Fruit fly (Drosophila melanogaster) whole organism, embryonic: ENCODE measurements around the gene CG4278.

Experiments
- ATbp ChIP-seq: fragments of 200-800 bp; sonication (Bioruptor generic); optimal IDR thresholded peaks from 2 replicates; lab custom pipeline; 2017; ENCODE audit warnings: missing biosample characterization, mild to moderate bottlenecking, missing genetic modification characterization, missing genetic modification reagents
- Abd-B ChIP-seq: fragments of 200-800 bp; sonication (Bioruptor generic); optimal IDR thresholded peaks from 2 replicates; lab custom pipeline; 2018; ENCODE audit warnings: missing biosample characterization, mild to moderate bottlenecking, missing genetic modification characterization, moderate library complexity
- Aef1 ChIP-seq: fragments of 200-800 bp; sonication (Bioruptor generic); IDR thresholded peaks from 3 replicates; pipeline ENCODE4 v1.3.6; 2022; ENCODE audit warnings: missing biosample characterization, missing genetic modification characterization
- Asciz ChIP-seq: fragments of 200-800 bp; sonication (Bioruptor generic); optimal IDR thresholded peaks from 2 replicates; lab custom pipeline; 2017; ENCODE audit warnings: missing biosample characterization, mild to moderate bottlenecking, missing genetic modification characterization, missing genetic modification reagents
- CG13775 ChIP-seq: fragments of 200-800 bp; sonication (Bioruptor generic); optimal IDR thresholded peaks from 3 replicates; lab custom pipeline; 2017; ENCODE audit warnings: missing biosample characterization, mild to moderate bottlenecking, missing genetic modification characterization
- CG13894 ChIP-seq: fragments of 200-800 bp; sonication (Bioruptor generic); optimal IDR thresholded peaks from 3 replicates; lab custom pipeline; 2018; ENCODE audit warnings: missing biosample characterization, mild to moderate bottlenecking, missing genetic modification characterization, moderate library complexity
- CG17802 ChIP-seq: fragments of 200-800 bp; sonication (Bioruptor generic); optimal IDR thresholded peaks from 2 replicates; lab custom pipeline; 2018; ENCODE audit warnings: missing biosample characterization, mild to moderate bottlenecking, missing genetic modification characterization, moderate library complexity
- CG30020 ChIP-seq: fragments of 200-800 bp; optimal IDR thresholded peaks from 2 replicates; lab custom pipeline; 2019; ENCODE audit warnings: missing biosample characterization, mild to moderate bottlenecking, missing genetic modification characterization, moderate library complexity
- CG4424 ChIP-seq: fragments of 200-800 bp; sonication (Bioruptor generic); optimal IDR thresholded peaks from 3 replicates; lab custom pipeline; 2016; ENCODE audit warnings: missing biosample characterization, missing genetic modification characterization
- CG4730 ChIP-seq: fragments of 200-800 bp; sonication (Bioruptor generic); IDR thresholded peaks from 2 replicates; pipeline ENCODE4 v1.3.6; 2022; ENCODE audit warnings: missing biosample characterization, missing genetic modification characterization
- CG4854 ChIP-seq: fragments of 200-800 bp; sonication (Bioruptor generic); optimal IDR thresholded peaks from 2 replicates; lab custom pipeline; 2016; ENCODE audit warnings: missing biosample characterization, missing genetic modification characterization, inconsistent platforms
- CG6813 ChIP-seq: fragments of 200-800 bp; sonication (Bioruptor generic); optimal IDR thresholded peaks from 2 replicates; lab custom pipeline; 2017; ENCODE audit warnings: missing biosample characterization, missing genetic modification characterization, mild to moderate bottlenecking, moderate library complexity, missing genetic modification reagents
- CG6854 ChIP-seq: fragments of 200-800 bp; sonication (Bioruptor generic); optimal IDR thresholded peaks from 3 replicates; lab custom pipeline; 2017; ENCODE audit warnings: missing biosample characterization, mild to moderate bottlenecking, missing genetic modification characterization
- CG7372 ChIP-seq: fragments of 200-800 bp; sonication (Bioruptor generic); IDR thresholded peaks from 2 replicates; pipeline ENCODE4 v1.3.6; 2022; ENCODE audit warnings: missing biosample characterization, missing genetic modification characterization
- CG9817 ChIP-seq: fragments of 200-800 bp; sonication (Bioruptor generic); optimal IDR thresholded peaks from 2 replicates; lab custom pipeline; 2018; ENCODE audit warnings: missing biosample characterization, mild to moderate bottlenecking, missing genetic modification characterization, moderate library complexity
- CTCF ChIP-seq: fragments of 200-800 bp; sonication (Bioruptor generic); optimal IDR thresholded peaks from 2 replicates; lab custom pipeline; 2017; ENCODE audit warnings: missing biosample characterization, mild to moderate bottlenecking, missing genetic modification characterization, moderate library complexity
- Deaf1 ChIP-seq: fragments of 200-800 bp; optimal IDR thresholded peaks from 3 replicates; lab custom pipeline; 2019; ENCODE audit warnings: missing biosample characterization, mild to moderate bottlenecking, missing genetic modification characterization, moderate library complexity
- HLH3B ChIP-seq: fragments of 200-800 bp; sonication (Bioruptor generic); IDR thresholded peaks from 2 replicates; pipeline ENCODE4 v1.3.6; 2022; ENCODE audit warnings: missing biosample characterization, missing genetic modification characterization
- HLH54F ChIP-seq: fragments of 200-800 bp; sonication (Bioruptor generic); optimal IDR thresholded peaks from 3 replicates; lab custom pipeline; 2016; ENCODE audit warnings: missing biosample characterization, missing genetic modification characterization
- HmgZ ChIP-seq: fragments of 200-800 bp; sonication (Bioruptor generic); optimal IDR thresholded peaks from 2 replicates; lab custom pipeline; 2018; ENCODE audit warnings: missing biosample characterization, mild to moderate bottlenecking, missing genetic modification characterization
- Hr39 ChIP-seq: fragments of >200 bp; optimal IDR thresholded peaks from 2 replicates; lab custom pipeline; 2017
- Lhr ChIP-seq: fragments of 200-800 bp; sonication (Bioruptor generic); optimal IDR thresholded peaks from 3 replicates; lab custom pipeline; 2017; ENCODE audit warnings: mild to moderate bottlenecking, missing biosample characterization, missing genetic modification reagents, missing genetic modification characterization
- Mad ChIP-seq: fragments of 200-800 bp; sonication (Bioruptor generic); optimal IDR thresholded peaks from 2 replicates; lab custom pipeline; 2016; ENCODE audit warnings: missing biosample characterization, missing genetic modification characterization
- Max ChIP-seq: fragments of 200-800 bp; sonication (Bioruptor generic); optimal IDR thresholded peaks from 2 replicates; lab custom pipeline; 2016; ENCODE audit warnings: missing biosample characterization, mild to moderate bottlenecking, missing genetic modification characterization
- NK7.1 ChIP-seq: fragments of 200-800 bp; sonication (Bioruptor generic); optimal IDR thresholded peaks from 3 replicates; lab custom pipeline; 2016; ENCODE audit warnings: missing biosample characterization, missing genetic modification characterization
- Rx ChIP-seq: fragments of 200-800 bp; sonication (Bioruptor generic); IDR thresholded peaks from 2 replicates; pipeline ENCODE4 v1.3.6; 2022; ENCODE audit warnings: missing biosample characterization, missing genetic modification characterization
- Spps ChIP-seq: fragments of 200-800 bp; sonication (Bioruptor generic); optimal IDR thresholded peaks from 2 replicates; lab custom pipeline; 2018; ENCODE audit warnings: missing biosample characterization, mild to moderate bottlenecking, missing genetic modification characterization
- Vsx1 ChIP-seq: fragments of 200-800 bp; sonication (Bioruptor generic); optimal IDR thresholded peaks from 2 replicates; lab custom pipeline; 2017; ENCODE audit warnings: missing biosample characterization, mild to moderate bottlenecking, missing genetic modification characterization, missing genetic modification reagents
- az2 ChIP-seq: fragments of 200-800 bp; sonication (Bioruptor generic); optimal IDR thresholded peaks from 3 replicates; lab custom pipeline; 2016; ENCODE audit warnings: missing biosample characterization, missing genetic modification characterization
- br ChIP-seq: fragments of >200 bp; optimal IDR thresholded peaks from 2 replicates; lab custom pipeline; 2017
- bsh ChIP-seq, 2 experiments: fragments of 200-800 bp; sonication (Bioruptor generic); optimal IDR thresholded peaks; 2 replicates each; lab custom pipeline; 2017 to 2018; ENCODE audit warnings: mild to moderate bottlenecking in 2 of 2, missing biosample characterization in 2 of 2, missing genetic modification characterization in 2 of 2, moderate library complexity in 1 of 2
- chm ChIP-seq: fragments of 200-800 bp; sonication (Bioruptor generic); IDR thresholded peaks from 2 replicates; pipeline ENCODE4 v1.3.6; 2022; ENCODE audit warnings: missing biosample characterization, missing genetic modification characterization
- dan ChIP-seq: fragments of 200-800 bp; sonication (Bioruptor generic); IDR thresholded peaks from 2 replicates; pipeline ENCODE4 v1.3.6; 2022; ENCODE audit warnings: missing biosample characterization, missing genetic modification characterization
- ewg ChIP-seq: fragments of 200-800 bp; sonication (Bioruptor generic); optimal IDR thresholded peaks from 3 replicates; lab custom pipeline; 2017; ENCODE audit warnings: mild to moderate bottlenecking, missing biosample characterization, missing genetic modification reagents, missing genetic modification characterization
- grau ChIP-seq: fragments of 200-800 bp; optimal IDR thresholded peaks from 3 replicates; lab custom pipeline; 2019; ENCODE audit warnings: missing biosample characterization, mild to moderate bottlenecking, missing genetic modification characterization, moderate library complexity
- grn ChIP-seq: fragments of 200-800 bp; sonication (Bioruptor generic); optimal IDR thresholded peaks from 3 replicates; lab custom pipeline; 2017; ENCODE audit warnings: missing biosample characterization, missing genetic modification characterization
- mld ChIP-seq: fragments of 200-800 bp; sonication (Bioruptor generic); IDR thresholded peaks from 3 replicates; pipeline ENCODE4 v1.3.6; 2022; ENCODE audit warnings: missing biosample characterization, missing genetic modification characterization; ENCODE audit not compliant: partially characterized antibody
- onecut ChIP-seq: fragments of 200-800 bp; sonication (Bioruptor generic); IDR thresholded peaks from 2 replicates; pipeline ENCODE4 v1.3.6; 2022; ENCODE audit warnings: missing biosample characterization, missing genetic modification characterization
- pan ChIP-seq, 4 experiments: fragments of >200 bp in 3 of 4; fragments of 200-800 bp in 1 of 4; sonication (Bioruptor generic) in 1 of 4; optimal IDR thresholded peaks in 3 of 4; IDR thresholded peaks in 1 of 4; 2 replicates each; pipeline versions ENCODE4 v1.3.6 to Lab custom; 2017 to 2022; ENCODE audit warnings: missing biosample characterization in 2 of 4, missing genetic modification characterization in 2 of 4, mixed read lengths in 1 of 4
- salm ChIP-seq: fragments of 200-800 bp; sonication (Bioruptor generic); optimal IDR thresholded peaks from 2 replicates; lab custom pipeline; 2018; ENCODE audit warnings: missing biosample characterization, mild to moderate bottlenecking, missing genetic modification characterization
- so ChIP-seq: fragments of 200-800 bp; sonication (Bioruptor generic); IDR thresholded peaks from 3 replicates; pipeline ENCODE4 v1.3.6; 2022; ENCODE audit warnings: missing biosample characterization, missing genetic modification characterization
- sob ChIP-seq: fragments of 200-800 bp; sonication (Bioruptor generic); IDR thresholded peaks from 2 replicates; pipeline ENCODE4 v1.3.6; 2022; ENCODE audit warnings: missing biosample characterization, missing genetic modification characterization
- ttk ChIP-seq: fragments of 200-800 bp; sonication (Bioruptor generic); IDR thresholded peaks from 2 replicates; pipeline ENCODE4 v2.1.2; 2022; ENCODE audit warnings: missing biosample characterization, missing genetic modification characterization
- zen2 ChIP-seq: fragments of 200-800 bp; sonication (Bioruptor generic); IDR thresholded peaks from 3 replicates; pipeline ENCODE4 v1.3.6; 2022; ENCODE audit warnings: missing biosample characterization, missing genetic modification characterization; ENCODE audit not compliant: partially characterized antibody

CG4278 gene

dm6 chr2L:16329102-16329520 is 2.2 kb downstream of the CG4278 start, which contains the start of gene mRpL4 (continued):
- TF ChIP-seq NK7.1 (GFP tag; lab: Kevin White, UChicago) (no peak), CG7372 (GFP tag; lab: Robert Waterston, UW) (no peak; the same call in 1 of the 2 replicates), CG4854 (peak; percentile 41), ATbp (GFP tag; lab: Kevin White, UChicago) (no peak), so (GFP tag; lab: Robert Waterston, UW) (no peak), dan (GFP tag; lab: Robert Waterston, UW) (no peak), CG13894 (tag; lab: Kevin White, UChicago) (peak; percentile 59), Rx (GFP tag; lab: Robert Waterston, UW) (peak; percentile 66), grn (peak; percentile 2), Lhr (peak; percentile 69), salm (tag; lab: Kevin White, UChicago) (no peak), CG13775 (GFP tag; lab: Kevin White, UChicago) (peak; percentile 56), Aef1 (GFP tag; lab: Robert Waterston, UW) (peak; percentile 57; the same call in 2 of the 3 replicates), CG4730 (GFP tag; lab: Robert Waterston, UW) (peak; percentile 47; the same call in 1 of the 2 replicates), CG17802 (tag; lab: Kevin White, UChicago) (peak; percentile 53), HmgZ (tag; lab: Kevin White, UChicago) (peak; percentile 81), Spps (tag; lab: Kevin White, UChicago) (no peak), CG6813 (GFP tag; lab: Kevin White, UChicago) (peak; percentile 12), sob (peak; percentile 84), ttk (GFP tag; lab: Robert Waterston, UW) (peak; percentile 65; the same call in 1 of the 2 replicates), bsh (GFP tag; optimal IDR thresholded peaks at IDR 0.05; lab: Kevin White, UChicago) (peak in 1 of 2 experiments; percentile 64), zen2 (GFP tag; lab: Robert Waterston, UW) (peak; percentile 99), Hr39 (lab: Kevin White, UChicago) (no peak), CG30020 (tag; lab: Kevin White, UChicago) (peak; percentile 74), Vsx1 (GFP tag; lab: Kevin White, UChicago) (no peak), CTCF (peak; percentile 14), chm (GFP tag; lab: Robert Waterston, UW) (peak; percentile 66; the same call in 1 of the 2 replicates), CG4424 (peak; percentile 77), HLH3B (peak; percentile 48; the same call in 1 of the 2 replicates), Max (GFP tag; lab: Kevin White, UChicago) (no peak), ewg (GFP tag; lab: Kevin White, UChicago) (peak; percentile 9), CG9817 (tag; lab: Kevin White, UChicago) (peak; percentile 54), HLH54F (GFP tag; lab: Kevin White, UChicago) (peak; percentile 82), az2 (GFP tag; lab: Kevin White, UChicago) (peak; percentile 80), mld (GFP tag; lab: Robert Waterston, UW) (peak; percentile 98), Mad (no peak), CG6854 (GFP tag; lab: Kevin White, UChicago) (no peak), onecut (GFP tag; lab: Robert Waterston, UW) (0 out of 2 replicates have a peak, but pooled peaks have one; percentile 23), Asciz (GFP tag; lab: Kevin White, UChicago) (no peak), grau (peak; percentile 89), Abd-B (GFP tag; lab: Kevin White, UChicago) (peak; percentile 72), br (lab: Kevin White, UChicago) (no peak), pan (optimal IDR thresholded peaks at IDR 0.05; lab: Kevin White, UChicago) (no peak), pan (GFP tag; optimal IDR thresholded peaks at IDR 0.05 in 1 of 2, IDR thresholded peaks at IDR 0.05 in 1 of 2) (peak in 1 of 2 experiments; percentile 85), Deaf1 (tag; lab: Kevin White, UChicago) (no peak)
- TF ChIP-seq, all 482 proteins: peak for 298
